Fruit fly (Drosophila melanogaster) whole organism, embryonic: Measurements from ENCODE around the gene PIG-Q.
A peak's percentile ranks its signal among the peaks of the same experiment; 100 is the strongest.

Experiments
- Blimp-1 ChIP-seq: fragments of 200-800 bp; sonication (Bioruptor generic); optimal IDR thresholded peaks from 3 replicates; lab custom pipeline; 2018; ENCODE audit warnings: missing biosample characterization, missing genetic modification characterization, mild to moderate bottlenecking, moderate library complexity, missing genetic modification reagents
- BtbVII ChIP-seq: fragments of 200-800 bp; sonication (Bioruptor generic); optimal IDR thresholded peaks from 3 replicates; lab custom pipeline; 2017; ENCODE audit warnings: missing biosample characterization, mild to moderate bottlenecking, missing genetic modification characterization
- CG10431 ChIP-seq: fragments of 200-800 bp; sonication (Bioruptor generic); optimal IDR thresholded peaks from 3 replicates; lab custom pipeline; 2018; ENCODE audit warnings: missing biosample characterization, mild to moderate bottlenecking, missing genetic modification characterization
- CG10543 ChIP-seq: fragments of 200-800 bp; sonication (Bioruptor generic); optimal IDR thresholded peaks from 3 replicates; lab custom pipeline; 2017; ENCODE audit warnings: missing biosample characterization, mild to moderate bottlenecking, missing genetic modification characterization, moderate library complexity
- CG11560 ChIP-seq: fragments of 200-800 bp; sonication (Bioruptor generic); IDR thresholded peaks from 3 replicates; pipeline ENCODE4 v1.3.6; 2022; ENCODE audit warnings: missing biosample characterization, missing genetic modification characterization
- CG14667 ChIP-seq: fragments of 200-800 bp; sonication (Bioruptor generic); IDR thresholded peaks from 2 replicates; pipeline ENCODE4 v1.3.6; 2022; ENCODE audit warnings: missing biosample characterization, missing genetic modification characterization
- CG15479 ChIP-seq: fragments of 200-800 bp; sonication (Bioruptor generic); optimal IDR thresholded peaks from 3 replicates; lab custom pipeline; 2019; ENCODE audit warnings: missing biosample characterization, mild to moderate bottlenecking, missing genetic modification characterization, moderate library complexity
- CG15514 ChIP-seq: fragments of 200-800 bp; sonication (Bioruptor generic); optimal IDR thresholded peaks from 3 replicates; lab custom pipeline; 2017; ENCODE audit warnings: missing biosample characterization, missing genetic modification characterization, mild to moderate bottlenecking, moderate library complexity, missing genetic modification reagents
- CG2199 ChIP-seq: fragments of 200-800 bp; sonication (Bioruptor generic); IDR thresholded peaks from 3 replicates; pipeline ENCODE4 v1.3.6; 2022; ENCODE audit warnings: missing biosample characterization, missing genetic modification characterization
- CG31388 ChIP-seq: fragments of 200-800 bp; sonication (Bioruptor generic); optimal IDR thresholded peaks from 2 replicates; lab custom pipeline; 2016; ENCODE audit warnings: missing biosample characterization, missing genetic modification characterization
- CG32767 ChIP-seq: fragments of 200-800 bp; sonication (Bioruptor generic); IDR thresholded peaks from 2 replicates; pipeline ENCODE4 v1.3.6; 2022; ENCODE audit warnings: missing biosample characterization, missing genetic modification characterization
- CG34376 ChIP-seq: fragments of 200-800 bp; sonication (Bioruptor generic); optimal IDR thresholded peaks from 2 replicates; lab custom pipeline; 2018; ENCODE audit warnings: missing biosample characterization, mild to moderate bottlenecking, missing genetic modification characterization
- CG6791 ChIP-seq: fragments of 200-800 bp; sonication (Bioruptor generic); IDR thresholded peaks from 3 replicates; pipeline ENCODE4 v1.3.6; 2022; ENCODE audit warnings: missing biosample characterization, missing genetic modification characterization; ENCODE audit not compliant: partially characterized antibody
- CHES-1-like ChIP-seq: fragments of 200-800 bp; sonication (Bioruptor generic); optimal IDR thresholded peaks from 2 replicates; lab custom pipeline; 2016; ENCODE audit warnings: missing biosample characterization, missing genetic modification characterization
- D19A ChIP-seq: fragments of 200-800 bp; optimal IDR thresholded peaks from 3 replicates; lab custom pipeline; 2019; ENCODE audit warnings: missing biosample characterization, mild to moderate bottlenecking, missing genetic modification characterization, moderate library complexity
- Elba2 ChIP-seq: fragments of 200-800 bp; sonication (Bioruptor generic); optimal IDR thresholded peaks from 3 replicates; lab custom pipeline; 2016; ENCODE audit warnings: missing biosample characterization, missing genetic modification characterization
- Hr51 ChIP-seq, 2 experiments: fragments of 200-800 bp; sonication (Bioruptor generic); optimal IDR thresholded peaks; 2 replicates in 1 of 2; 3 replicates in 1 of 2; lab custom pipeline; 2016 to 2018; ENCODE audit warnings: missing biosample characterization in 2 of 2, missing genetic modification characterization in 2 of 2, mild to moderate bottlenecking in 1 of 2, moderate library complexity in 1 of 2
- Meics ChIP-seq: fragments of 200-800 bp; sonication (Bioruptor generic); optimal IDR thresholded peaks from 2 replicates; lab custom pipeline; 2017; ENCODE audit warnings: missing biosample characterization, mild to moderate bottlenecking, missing genetic modification characterization
- Pdp1 ChIP-seq, 2 experiments: fragments of 200-800 bp; sonication (Bioruptor generic); optimal IDR thresholded peaks; 3 replicates each; lab custom pipeline; 2016; ENCODE audit warnings: missing biosample characterization in 2 of 2, missing genetic modification characterization in 2 of 2, mild to moderate bottlenecking in 1 of 2, moderate library complexity in 1 of 2
- Xrp1 ChIP-seq: fragments of 200-800 bp; sonication (Bioruptor generic); IDR thresholded peaks from 2 replicates; pipeline ENCODE4 v1.3.6; 2022; ENCODE audit warnings: missing biosample characterization, missing genetic modification characterization
- amos ChIP-seq: fragments of 200-800 bp; sonication (Bioruptor generic); IDR thresholded peaks from 2 replicates; pipeline ENCODE4 v1.3.6; 2022; ENCODE audit warnings: missing biosample characterization, missing genetic modification characterization; ENCODE audit not compliant: partially characterized antibody
- bowl ChIP-seq: fragments of 200-800 bp; sonication (Bioruptor generic); IDR thresholded peaks from 2 replicates; pipeline ENCODE4 v1.3.6; 2022; ENCODE audit warnings: missing biosample characterization, missing genetic modification characterization
- bsh ChIP-seq, 2 experiments: fragments of 200-800 bp; sonication (Bioruptor generic); optimal IDR thresholded peaks; 2 replicates each; lab custom pipeline; 2017 to 2018; ENCODE audit warnings: mild to moderate bottlenecking in 2 of 2, missing biosample characterization in 2 of 2, missing genetic modification characterization in 2 of 2, moderate library complexity in 1 of 2
- cad ChIP-seq: fragments of >200 bp; optimal IDR thresholded peaks from 2 replicates; lab custom pipeline; 2017; ENCODE audit warnings: missing biosample characterization, missing genetic modification characterization
- chm ChIP-seq: fragments of 200-800 bp; sonication (Bioruptor generic); IDR thresholded peaks from 2 replicates; pipeline ENCODE4 v1.3.6; 2022; ENCODE audit warnings: missing biosample characterization, missing genetic modification characterization
- chn ChIP-seq: fragments of 200-800 bp; sonication (Bioruptor generic); optimal IDR thresholded peaks from 2 replicates; lab custom pipeline; 2016; ENCODE audit warnings: missing biosample characterization, missing genetic modification characterization
- corto ChIP-seq: fragments of 200-800 bp; sonication (Bioruptor generic); optimal IDR thresholded peaks from 2 replicates; lab custom pipeline; 2016; ENCODE audit warnings: missing biosample characterization, mild to moderate bottlenecking, missing genetic modification characterization, moderate library complexity
- danr ChIP-seq: fragments of 200-800 bp; sonication (Bioruptor generic); IDR thresholded peaks from 2 replicates; pipeline ENCODE4 v1.3.6; 2022; ENCODE audit warnings: missing biosample characterization, missing genetic modification characterization
- ewg ChIP-seq: fragments of 200-800 bp; sonication (Bioruptor generic); optimal IDR thresholded peaks from 3 replicates; lab custom pipeline; 2017; ENCODE audit warnings: mild to moderate bottlenecking, missing biosample characterization, missing genetic modification reagents, missing genetic modification characterization
- jumu ChIP-seq: fragments of 200-800 bp; sonication (Bioruptor generic); optimal IDR thresholded peaks from 3 replicates; lab custom pipeline; 2016; ENCODE audit warnings: missing biosample characterization, missing genetic modification characterization
- ken ChIP-seq: fragments of 200-800 bp; sonication (Bioruptor generic); IDR thresholded peaks from 3 replicates; pipeline ENCODE4 v1.3.6; 2022; ENCODE audit warnings: missing biosample characterization, missing genetic modification characterization
- lbe ChIP-seq: fragments of 200-800 bp; sonication (Bioruptor generic); optimal IDR thresholded peaks from 2 replicates; lab custom pipeline; 2016; ENCODE audit warnings: missing biosample characterization, mild to moderate bottlenecking, missing genetic modification characterization
- lola ChIP-seq, 3 experiments: fragments of >200 bp in 2 of 3; fragments of 200-800 bp in 1 of 3; sonication (Bioruptor generic) in 1 of 3; optimal IDR thresholded peaks; 2 replicates each; lab custom pipeline; 2017 to 2019; ENCODE audit warnings: missing biosample characterization in 3 of 3, missing genetic modification characterization in 3 of 3, mild to moderate bottlenecking in 1 of 3, moderate library complexity in 1 of 3
- nerfin-1 ChIP-seq: fragments of 200-800 bp; sonication (Bioruptor generic); optimal IDR thresholded peaks from 3 replicates; lab custom pipeline; 2019; ENCODE audit warnings: missing biosample characterization, mild to moderate bottlenecking, missing genetic modification characterization, moderate library complexity
- oc ChIP-seq: fragments of 200-800 bp; sonication (Bioruptor generic); optimal IDR thresholded peaks from 2 replicates; lab custom pipeline; 2018; ENCODE audit warnings: missing biosample characterization, mild to moderate bottlenecking, missing genetic modification characterization, moderate library complexity
- phol ChIP-seq: fragments of 200-800 bp; sonication (Bioruptor generic); optimal IDR thresholded peaks from 3 replicates; lab custom pipeline; 2018; ENCODE audit warnings: missing biosample characterization, mild to moderate bottlenecking, missing genetic modification characterization, moderate library complexity
- pzg ChIP-seq: fragments of 200-800 bp; sonication (Bioruptor generic); optimal IDR thresholded peaks from 3 replicates; lab custom pipeline; 2018; ENCODE audit warnings: missing biosample characterization, mild to moderate bottlenecking, missing genetic modification characterization, moderate library complexity
- row ChIP-seq: fragments of 200-800 bp; sonication (Bioruptor generic); IDR thresholded peaks from 3 replicates; pipeline ENCODE4 v1.3.6; 2022; ENCODE audit warnings: missing biosample characterization, missing genetic modification characterization
- sob ChIP-seq: fragments of 200-800 bp; sonication (Bioruptor generic); IDR thresholded peaks from 2 replicates; pipeline ENCODE4 v1.3.6; 2022; ENCODE audit warnings: missing biosample characterization, missing genetic modification characterization
- tgo ChIP-seq: fragments of 200-800 bp; sonication (Bioruptor generic); IDR thresholded peaks from 3 replicates; pipeline ENCODE4 v1.3.6; 2022; ENCODE audit warnings: missing biosample characterization, missing genetic modification characterization
- tll ChIP-seq, 2 experiments: fragments of 200-800 bp in 1 of 2; fragments of >200 bp in 1 of 2; sonication (Bioruptor generic) in 1 of 2; optimal IDR thresholded peaks; 2 replicates each; lab custom pipeline; 2017 to 2019; ENCODE audit warnings: missing biosample characterization in 2 of 2, missing genetic modification characterization in 2 of 2, mild to moderate bottlenecking in 1 of 2, moderate library complexity in 1 of 2
- trem ChIP-seq: fragments of 200-800 bp; optimal IDR thresholded peaks from 3 replicates; lab custom pipeline; 2019; ENCODE audit warnings: missing biosample characterization, mild to moderate bottlenecking, missing genetic modification characterization, moderate library complexity

PIG-Q gene

DNA sequence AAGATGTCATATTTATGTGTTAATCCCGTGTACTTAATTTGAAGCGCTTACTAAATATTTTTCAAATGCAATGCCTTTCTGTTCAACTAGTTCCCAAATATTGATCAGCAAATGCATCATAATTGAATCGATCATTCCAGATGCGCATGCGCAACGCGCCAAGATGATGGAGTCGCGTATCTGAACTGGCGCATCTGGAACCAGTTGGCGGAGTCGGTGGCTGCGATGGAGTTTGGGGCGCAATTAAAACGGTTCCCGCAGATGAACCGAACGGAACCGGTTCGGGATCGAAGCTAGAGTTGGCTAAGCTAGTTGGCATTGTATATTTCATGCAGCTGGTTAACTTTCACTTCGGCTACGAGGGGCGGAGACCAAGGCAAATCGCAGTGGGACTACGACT lies 33.5 kb upstream of the PIG-Q start, which contains the start of gene CalpC (continued):
- TF ChIP-seq CG34376 (no peak), Blimp-1 (GFP tag; lab: Kevin White, UChicago) (peak; percentile 40), phol (peak; percentile 29), amos (GFP tag; lab: Robert Waterston, UW) (peak; percentile 39; the same call in 1 of the 2 replicates), CG11560 (no peak), Hr51 (GFP tag; optimal IDR thresholded peaks at IDR 0.05; lab: Kevin White, UChicago) (no peak), lbe (GFP tag; lab: Kevin White, UChicago) (no peak), CG2199 (GFP tag; lab: Robert Waterston, UW) (no peak), CG32767 (GFP tag; lab: Robert Waterston, UW) (no peak), CG6791 (no peak; the same call in 2 of the 3 replicates), Pdp1 (GFP tag; optimal IDR thresholded peaks at IDR 0.05; lab: Kevin White, UChicago) (no peak), CG15479 (GFP tag; lab: Kevin White, UChicago) (no peak)
- TF ChIP-seq, all 482 proteins: peak for 33

DNA sequence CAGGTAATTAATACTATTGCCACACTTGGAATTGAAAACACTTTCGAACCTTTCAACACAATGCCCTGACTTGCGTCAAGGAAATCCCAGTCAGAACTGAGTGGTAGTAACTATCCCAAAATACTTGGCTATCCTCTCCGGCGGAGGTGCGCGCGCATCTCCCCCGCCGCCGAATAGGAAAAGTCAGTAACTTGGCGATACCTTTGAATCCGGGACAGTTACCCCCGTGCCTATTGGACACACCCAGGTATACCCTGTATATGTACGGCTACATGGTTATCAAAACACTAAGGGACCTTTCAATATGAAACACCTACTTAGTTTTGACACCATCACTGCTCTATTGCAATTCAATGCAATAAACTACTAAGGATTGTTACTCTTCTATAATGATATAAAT lies 28.3 kb upstream of the PIG-Q start, which contains the start of gene CG9919:
CG9919 (minus strand) TSS at position 101 of the 400 bp plus-strand sequence.
- peak; percentile 33; the same call in 1 of the 3 replicates for TF ChIP-seq row (GFP tag; lab: Robert Waterston, UW)
- TF ChIP-seq ken (GFP tag; lab: Robert Waterston, UW) = no peak
- peak; percentile 35 for TF ChIP-seq Elba2 (GFP tag; lab: Kevin White, UChicago)
- TF ChIP-seq CG31388 (GFP tag; lab: Kevin White, UChicago) = no peak
- TF ChIP-seq oc = no peak
- TF ChIP-seq trem (tag; lab: Kevin White, UChicago) = no peak
- TF ChIP-seq bowl = no peak
- no peak for TF ChIP-seq chn
- peak; percentile 23 for TF ChIP-seq nerfin-1 (tag; lab: Kevin White, UChicago)
- TF ChIP-seq pzg (GFP tag; lab: Kevin White, UChicago) = peak; percentile 3
- TF ChIP-seq danr = no peak
- TF ChIP-seq CG10431 = peak; percentile 89
- TF ChIP-seq chm = no peak
- no peak for TF ChIP-seq tgo (GFP tag; lab: Robert Waterston, UW)
- no peak for TF ChIP-seq CHES-1-like (GFP tag; lab: Kevin White, UChicago)
- no peak for TF ChIP-seq tll (GFP tag; optimal IDR thresholded peaks at IDR 0.05; lab: Kevin White, UChicago)
- peak; percentile 16 for TF ChIP-seq CG15514 (GFP tag; lab: Kevin White, UChicago)
- no peak for TF ChIP-seq CG10543
- TF ChIP-seq sob (GFP tag; lab: Robert Waterston, UW) = no peak
- TF ChIP-seq jumu = no peak
- TF ChIP-seq corto (GFP tag; lab: Kevin White, UChicago) = no peak
- TF ChIP-seq lola (GFP tag; optimal IDR thresholded peaks at IDR 0.05; lab: Kevin White, UChicago) = no peak
- no peak for TF ChIP-seq D19A (tag; lab: Kevin White, UChicago)
- peak; percentile 82 for TF ChIP-seq ewg (GFP tag; lab: Kevin White, UChicago)
- no peak for TF ChIP-seq cad (GFP tag; lab: Kevin White, UChicago)
- no peak for TF ChIP-seq Meics
- no peak for TF ChIP-seq bsh (GFP tag; optimal IDR thresholded peaks at IDR 0.05; lab: Kevin White, UChicago)
- TF ChIP-seq CG14667 = no peak
- TF ChIP-seq BtbVII (GFP tag; lab: Kevin White, UChicago) = no peak
- no peak for TF ChIP-seq Xrp1
